Worm (Caenorhabditis elegans): ENCODE measurements around the gene str-96.

ce11 chrV:15259049-15259448 is 34.7 kb downstream of the str-96 start, which contains the start of gene srsx-37:
- no peak for TF ChIP-seq ceh-13 (GFP tag; optimal IDR thresholded peaks at IDR 0.05)
- TF ChIP-seq ama-1 (optimal IDR thresholded peaks at IDR 0.05), result no peak
- no peak for TF ChIP-seq sea-1 (GFP tag; conservative IDR thresholded peaks at IDR 0.05)
- no peak for TF ChIP-seq ceh-36 (tag; optimal IDR thresholded peaks at IDR 0.05)
- TF ChIP-seq hmg-4 (GFP tag; optimal IDR thresholded peaks at IDR 0.05), result no peak
- no peak for TF ChIP-seq pes-1 (GFP tag; IDR thresholded peaks at IDR 0.05)
- no peak for TF ChIP-seq tra-4 (tag; optimal IDR thresholded peaks at IDR 0.05)
- TF ChIP-seq F13C5.2 (tag; optimal IDR thresholded peaks at IDR 0.05), result no peak
- no peak for TF ChIP-seq flt-1 (GFP tag; IDR thresholded peaks at IDR 0.05)
- TF ChIP-seq ets-7 (tag; optimal IDR thresholded peaks at IDR 0.05), result no peak
- TF ChIP-seq hnd-1 (tag; optimal IDR thresholded peaks at IDR 0.05), result no peak
- no peak for TF ChIP-seq tbx-37 (GFP tag; conservative IDR thresholded peaks at IDR 0.05)
- TF ChIP-seq aly-1 (tag; optimal IDR thresholded peaks at IDR 0.05), result no peak
- TF ChIP-seq scrt-1 (GFP tag; IDR thresholded peaks at IDR 0.05), result no peak
